Worm (Caenorhabditis elegans): ENCODE measurements around the gene cest-9.1.
A peak's percentile ranks its signal among the peaks of the same experiment; 100 is the strongest.

Gene cest-9.1

ce11 chrX:12179817-12180384, 46.1 kb upstream of the cest-9.1 start:
- TF ChIP-seq ama-1 (optimal IDR thresholded peaks at IDR 0.05) (no peak), ceh-45 (GFP tag; IDR thresholded peaks at IDR 0.05) (no peak), ceh-34 (tag; optimal IDR thresholded peaks at IDR 0.05) (peak; percentile 12), ceh-19 (GFP tag; optimal IDR thresholded peaks at IDR 0.05) (peak; percentile 32), gmeb-2 (tag; optimal IDR thresholded peaks at IDR 0.05) (no peak), ref-2 (tag; optimal IDR thresholded peaks at IDR 0.05) (peak; percentile 6), unc-55 (GFP tag; optimal IDR thresholded peaks at IDR 0.05) (no peak)

DNA sequence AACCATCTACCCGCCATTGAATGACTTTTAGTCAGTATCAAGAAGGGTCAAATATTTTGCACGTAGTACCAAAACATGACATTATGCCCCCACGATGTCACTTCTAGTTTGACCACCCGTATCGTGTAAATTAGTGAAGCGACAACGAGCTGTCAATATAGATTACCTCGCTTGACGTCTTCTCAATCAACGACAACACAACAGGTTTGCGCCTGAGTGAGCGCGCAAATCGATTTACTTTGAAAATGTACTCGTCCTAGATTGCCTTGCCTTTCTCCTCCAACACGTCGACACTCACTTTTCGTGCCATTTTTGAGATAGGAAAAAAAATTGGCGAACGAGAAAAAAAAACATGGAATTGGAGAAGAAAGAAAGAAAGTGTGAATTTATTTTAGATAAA, 45.3 kb upstream of the cest-9.1 start:
- TF ChIP-seq unc-42 (tag; optimal IDR thresholded peaks at IDR 0.05) (peak; percentile 12), ceh-31 (tag; optimal IDR thresholded peaks at IDR 0.05) (peak; percentile 84), pros-1 (tag; optimal IDR thresholded peaks at IDR 0.05) (peak; percentile 46), unc-55 (GFP tag; optimal IDR thresholded peaks at IDR 0.05) (peak; percentile 54), fkh-10 (GFP tag; optimal IDR thresholded peaks at IDR 0.05) (no peak)

DNA sequence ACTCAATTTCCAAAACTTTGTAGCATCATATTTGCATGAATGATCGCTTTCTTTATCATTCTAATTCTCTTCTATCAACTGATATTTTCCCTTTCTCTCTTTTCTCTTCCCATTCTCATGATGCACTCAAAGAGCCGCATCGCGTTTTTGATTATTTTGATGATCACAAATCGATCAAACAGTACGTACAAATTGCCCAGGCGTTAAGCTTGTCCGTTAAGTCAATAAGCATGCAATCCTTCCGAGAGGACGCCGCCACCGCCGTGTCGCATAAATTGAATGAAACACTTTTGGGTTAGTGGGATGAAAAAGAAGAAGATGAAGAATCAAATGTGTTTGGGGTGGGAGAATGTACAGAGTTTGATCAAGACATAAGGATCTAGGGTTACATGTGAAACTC, 44.4 kb upstream of the cest-9.1 start:
- no peak for TF ChIP-seq ceh-34 (tag; optimal IDR thresholded peaks at IDR 0.05)
- TF ChIP-seq pag-3 (tag; optimal IDR thresholded peaks at IDR 0.05; ENCODE audit: borderline replicate concordance) = no peak
- TF ChIP-seq unc-42 (tag; optimal IDR thresholded peaks at IDR 0.05) = peak; percentile 26
- TF ChIP-seq nfya-1 (tag; optimal IDR thresholded peaks at IDR 0.05) = no peak
- no peak for TF ChIP-seq dmd-4 (tag; optimal IDR thresholded peaks at IDR 0.05; ENCODE audit: borderline replicate concordance)
- TF ChIP-seq pha-2 (tag; optimal IDR thresholded peaks at IDR 0.05) = peak; percentile 26
- TF ChIP-seq elt-2 (tag; optimal IDR thresholded peaks at IDR 0.05) = no peak

- TF ChIP-seq ttx-3 (tag; optimal IDR thresholded peaks at IDR 0.05) = no peak
- TF ChIP-seq Y22D7AL.16 (tag; optimal IDR thresholded peaks at IDR 0.05) = no peak
- TF ChIP-seq K09A11.1 (tag; optimal IDR thresholded peaks at IDR 0.05; ENCODE audit: insufficient read depth) = no peak
- no peak for TF ChIP-seq T23F11.4 (GFP tag; optimal IDR thresholded peaks at IDR 0.05)
- no peak for TF ChIP-seq ceh-22 (tag; optimal IDR thresholded peaks at IDR 0.05)
- TF ChIP-seq F13H6.1 (tag; optimal IDR thresholded peaks at IDR 0.05) = no peak
- no peak for TF ChIP-seq lin-11 (tag; optimal IDR thresholded peaks at IDR 0.05)
- TF ChIP-seq unc-42 (tag; optimal IDR thresholded peaks at IDR 0.05) = peak; percentile 64
- no peak for TF ChIP-seq nhr-232 (tag; optimal IDR thresholded peaks at IDR 0.05)
- TF ChIP-seq madf-2 (tag; optimal IDR thresholded peaks at IDR 0.05) = no peak
- TF ChIP-seq unc-55 (GFP tag; optimal IDR thresholded peaks at IDR 0.05) = peak; percentile 13
- TF ChIP-seq ama-1 (optimal IDR thresholded peaks at IDR 0.05) = no peak
- no peak for TF ChIP-seq tbx-7 (tag; optimal IDR thresholded peaks at IDR 0.05)
- no peak for TF ChIP-seq pag-3 (tag; optimal IDR thresholded peaks at IDR 0.05; ENCODE audit: borderline replicate concordance)
- no peak for TF ChIP-seq pat-9 (tag; optimal IDR thresholded peaks at IDR 0.05)
- no peak for TF ChIP-seq fkh-6 (tag; optimal IDR thresholded peaks at IDR 0.05)
- no peak for TF ChIP-seq elt-2 (tag; optimal IDR thresholded peaks at IDR 0.05)
- TF ChIP-seq lim-6 (tag; optimal IDR thresholded peaks at IDR 0.05) = no peak
- TF ChIP-seq pha-4 (tag; optimal IDR thresholded peaks at IDR 0.05) = no peak
- no peak for TF ChIP-seq ceh-24 (tag; optimal IDR thresholded peaks at IDR 0.05)
- TF ChIP-seq ets-4 (tag; optimal IDR thresholded peaks at IDR 0.05) = no peak
- no peak for TF ChIP-seq unc-3 (GFP tag; conservative IDR thresholded peaks at IDR 0.05)
- no peak for TF ChIP-seq unc-3 (tag; optimal IDR thresholded peaks at IDR 0.05)
- no peak for TF ChIP-seq dve-1 (tag; optimal IDR thresholded peaks at IDR 0.05)
- TF ChIP-seq ceh-14 (tag; optimal IDR thresholded peaks at IDR 0.05) = peak; percentile 54
- no peak for TF ChIP-seq sdc-2 (tag; optimal IDR thresholded peaks at IDR 0.05)
- TF ChIP-seq ceh-48 (tag; optimal IDR thresholded peaks at IDR 0.05) = no peak
- TF ChIP-seq hlh-8 (tag; optimal IDR thresholded peaks at IDR 0.05) = peak; percentile 21
- TF ChIP-seq che-1 (tag; optimal IDR thresholded peaks at IDR 0.05) = no peak
- TF ChIP-seq ceh-18 (tag; optimal IDR thresholded peaks at IDR 0.05) = no peak
- peak; percentile 8 for TF ChIP-seq ref-2 (tag; optimal IDR thresholded peaks at IDR 0.05)
- TF ChIP-seq odd-2 (tag; optimal IDR thresholded peaks at IDR 0.05) = no peak
- peak; percentile 17 for TF ChIP-seq sox-4 (tag; optimal IDR thresholded peaks at IDR 0.05)
- TF ChIP-seq pros-1 (tag; optimal IDR thresholded peaks at IDR 0.05) = no peak
- TF ChIP-seq ahr-1 (tag; optimal IDR thresholded peaks at IDR 0.05) = no peak
- no peak for TF ChIP-seq ceh-34 (tag; optimal IDR thresholded peaks at IDR 0.05)
- no peak for TF ChIP-seq ceh-45 (GFP tag; IDR thresholded peaks at IDR 0.05)
Observed at ce11 chrX:12182684-12183477, 43.1 kb upstream of the cest-9.1 start.
